Fruit fly (Drosophila melanogaster) whole organism, embryonic: ENCODE measurements around the gene CG34297.

Experiments used
- Ada2b ChIP-seq: fragments of 200-800 bp; sonication (Bioruptor generic); IDR thresholded peaks from 2 replicates; pipeline ENCODE4 v1.3.6; 2022; ENCODE audit warnings: missing biosample characterization, missing genetic modification characterization
- Awh ChIP-seq: fragments of 200-800 bp; sonication (Bioruptor generic); IDR thresholded peaks from 2 replicates; pipeline ENCODE4, ENCODE4 v1.3.6; 2022; ENCODE audit warnings: missing biosample characterization, missing genetic modification characterization
- Bdp1 ChIP-seq: fragments of 200-800 bp; sonication (Bioruptor generic); optimal IDR thresholded peaks from 3 replicates; lab custom pipeline; 2016; ENCODE audit warnings: missing biosample characterization, missing genetic modification characterization
- CG10979 ChIP-seq: fragments of 200-800 bp; sonication (Bioruptor generic); optimal IDR thresholded peaks from 2 replicates; lab custom pipeline; 2018; ENCODE audit warnings: missing biosample characterization, mild to moderate bottlenecking, missing genetic modification characterization, moderate library complexity
- CG11247 ChIP-seq: fragments of 200-800 bp; sonication (Bioruptor generic); IDR thresholded peaks from 2 replicates; pipeline ENCODE4 v1.3.6; 2022; ENCODE audit warnings: missing biosample characterization, missing genetic modification characterization
- CG11398 ChIP-seq: fragments of 200-800 bp; sonication (Bioruptor generic); optimal IDR thresholded peaks from 2 replicates; lab custom pipeline; 2016; ENCODE audit warnings: missing biosample characterization, missing genetic modification characterization
- CG11560 ChIP-seq: fragments of 200-800 bp; sonication (Bioruptor generic); IDR thresholded peaks from 3 replicates; pipeline ENCODE4 v1.3.6; 2022; ENCODE audit warnings: missing biosample characterization, missing genetic modification characterization
- CG1602 ChIP-seq: fragments of 200-800 bp; sonication (Bioruptor generic); optimal IDR thresholded peaks from 3 replicates; lab custom pipeline; 2016; ENCODE audit warnings: missing biosample characterization, missing genetic modification characterization
- CG1647 ChIP-seq: fragments of 200-800 bp; sonication (Bioruptor generic); optimal IDR thresholded peaks from 3 replicates; lab custom pipeline; 2016; ENCODE audit warnings: missing biosample characterization, missing genetic modification characterization
- CG1832 ChIP-seq: fragments of 200-800 bp; sonication (Bioruptor generic); optimal IDR thresholded peaks from 2 replicates; lab custom pipeline; 2017; ENCODE audit warnings: missing biosample characterization, mild to moderate bottlenecking, missing genetic modification characterization, inconsistent platforms
- CG18599 ChIP-seq: fragments of 200-800 bp; sonication (Bioruptor generic); optimal IDR thresholded peaks from 3 replicates; lab custom pipeline; 2017; ENCODE audit warnings: missing biosample characterization, missing genetic modification characterization, mild to moderate bottlenecking, moderate library complexity, missing genetic modification reagents
- CG2875 ChIP-seq: fragments of 200-800 bp; sonication (Bioruptor generic); optimal IDR thresholded peaks from 2 replicates; lab custom pipeline; 2017; ENCODE audit warnings: missing biosample characterization, mild to moderate bottlenecking, missing genetic modification characterization, missing genetic modification reagents
- CG30403 ChIP-seq: fragments of 200-800 bp; sonication (Bioruptor generic); optimal IDR thresholded peaks from 3 replicates; lab custom pipeline; 2016; ENCODE audit warnings: missing biosample characterization, missing genetic modification characterization
- CG30431 ChIP-seq: fragments of 200-800 bp; sonication (Bioruptor generic); optimal IDR thresholded peaks from 2 replicates; lab custom pipeline; 2017; ENCODE audit warnings: missing biosample characterization, missing genetic modification characterization
- CG3407 ChIP-seq: fragments of 200-800 bp; sonication (Bioruptor generic); optimal IDR thresholded peaks from 2 replicates; lab custom pipeline; 2018; ENCODE audit warnings: missing biosample characterization, mild to moderate bottlenecking, missing genetic modification characterization
- CG3847 ChIP-seq: fragments of 200-800 bp; sonication (Bioruptor generic); IDR thresholded peaks from 2 replicates; pipeline ENCODE4 v1.3.6; 2022; ENCODE audit warnings: missing biosample characterization, missing genetic modification characterization
- CG6272 ChIP-seq: fragments of 200-800 bp; sonication (Bioruptor generic); IDR thresholded peaks from 2 replicates; pipeline ENCODE4 v1.3.6; 2022; ENCODE audit warnings: missing biosample characterization, missing genetic modification characterization
- CG6813 ChIP-seq: fragments of 200-800 bp; sonication (Bioruptor generic); optimal IDR thresholded peaks from 2 replicates; lab custom pipeline; 2017; ENCODE audit warnings: missing biosample characterization, missing genetic modification characterization, mild to moderate bottlenecking, moderate library complexity, missing genetic modification reagents
- CG7745 ChIP-seq: fragments of 200-800 bp; sonication (Bioruptor generic); optimal IDR thresholded peaks from 2 replicates; lab custom pipeline; 2018; ENCODE audit warnings: missing biosample characterization, mild to moderate bottlenecking, missing genetic modification characterization, moderate library complexity
- CG8089 ChIP-seq: fragments of 200-800 bp; sonication (Bioruptor generic); optimal IDR thresholded peaks from 3 replicates; lab custom pipeline; 2016; ENCODE audit warnings: missing biosample characterization, missing genetic modification characterization
- CG9437 ChIP-seq: fragments of 200-800 bp; sonication (Bioruptor generic); optimal IDR thresholded peaks from 2 replicates; lab custom pipeline; 2018; ENCODE audit warnings: missing biosample characterization, mild to moderate bottlenecking, missing genetic modification characterization
- CG9609 ChIP-seq: fragments of 200-800 bp; sonication (Bioruptor generic); optimal IDR thresholded peaks from 3 replicates; lab custom pipeline; 2016; ENCODE audit warnings: missing biosample characterization, missing genetic modification characterization
- Dfd ChIP-seq, 2 experiments: fragments of >200 bp; optimal IDR thresholded peaks; 2 replicates each; lab custom pipeline; 2017; ENCODE audit warnings: missing biosample characterization in 2 of 2, missing genetic modification characterization in 2 of 2
- Dp ChIP-seq: fragments of 200-800 bp; sonication (Bioruptor generic); optimal IDR thresholded peaks from 2 replicates; lab custom pipeline; 2018; ENCODE audit warnings: missing biosample characterization, mild to moderate bottlenecking, missing genetic modification characterization, moderate library complexity
- ERR ChIP-seq: fragments of 200-800 bp; sonication (Bioruptor generic); optimal IDR thresholded peaks from 2 replicates; lab custom pipeline; 2016; ENCODE audit warnings: missing biosample characterization, missing genetic modification characterization
- Ets97D ChIP-seq: fragments of 200-800 bp; sonication (Bioruptor generic); optimal IDR thresholded peaks from 3 replicates; lab custom pipeline; 2016; ENCODE audit warnings: missing biosample characterization, missing genetic modification characterization
- Fer3 ChIP-seq: fragments of 200-800 bp; sonication (Bioruptor generic); optimal IDR thresholded peaks from 2 replicates; lab custom pipeline; 2018; ENCODE audit warnings: missing biosample characterization, mild to moderate bottlenecking, missing genetic modification characterization, moderate library complexity
- H15 ChIP-seq: fragments of 200-800 bp; sonication (Bioruptor generic); IDR thresholded peaks from 3 replicates; pipeline ENCODE4 v1.3.6; 2022; ENCODE audit warnings: missing biosample characterization, missing genetic modification characterization
- HLH3B ChIP-seq: fragments of 200-800 bp; sonication (Bioruptor generic); IDR thresholded peaks from 2 replicates; pipeline ENCODE4 v1.3.6; 2022; ENCODE audit warnings: missing biosample characterization, missing genetic modification characterization
- Med ChIP-seq: fragments of 200-800 bp; sonication (Bioruptor generic); peaks from one replicate; lab custom pipeline; 2016; ENCODE audit warnings: missing biosample characterization, missing genetic modification characterization, mild to moderate bottlenecking, inconsistent platforms, moderate library complexity
- Nf-YC ChIP-seq: fragments of 200-800 bp; optimal IDR thresholded peaks from 3 replicates; lab custom pipeline; 2019; ENCODE audit warnings: missing biosample characterization, mild to moderate bottlenecking, missing genetic modification characterization, moderate library complexity
- Sox100B ChIP-seq: fragments of 200-800 bp; sonication (Bioruptor generic); optimal IDR thresholded peaks from 3 replicates; lab custom pipeline; 2018; ENCODE audit warnings: missing biosample characterization, mild to moderate bottlenecking, missing genetic modification characterization
- Ssrp ChIP-seq: fragments of 200-800 bp; sonication (Bioruptor generic); optimal IDR thresholded peaks from 2 replicates; lab custom pipeline; 2018; ENCODE audit warnings: missing biosample characterization, mild to moderate bottlenecking, missing genetic modification characterization, moderate library complexity
- abd-A ChIP-seq: fragments of 200-800 bp; sonication (Bioruptor generic); optimal IDR thresholded peaks from 3 replicates; lab custom pipeline; 2019; ENCODE audit warnings: missing biosample characterization, mild to moderate bottlenecking, missing genetic modification characterization, moderate library complexity
- bab2 ChIP-seq: fragments of 200-800 bp; sonication (Bioruptor generic); optimal IDR thresholded peaks from 2 replicates; lab custom pipeline; 2016; ENCODE audit warnings: missing biosample characterization, missing genetic modification characterization
- chn ChIP-seq: fragments of 200-800 bp; sonication (Bioruptor generic); optimal IDR thresholded peaks from 2 replicates; lab custom pipeline; 2016; ENCODE audit warnings: missing biosample characterization, missing genetic modification characterization
- danr ChIP-seq: fragments of 200-800 bp; sonication (Bioruptor generic); IDR thresholded peaks from 2 replicates; pipeline ENCODE4 v1.3.6; 2022; ENCODE audit warnings: missing biosample characterization, missing genetic modification characterization
- esg ChIP-seq: fragments of 200-800 bp; sonication (Bioruptor generic); conservative IDR thresholded peaks from 2 replicates; pipeline ENCODE4 v1.3.6; 2022; ENCODE audit warnings: missing biosample characterization, missing genetic modification characterization
- grau ChIP-seq: fragments of 200-800 bp; optimal IDR thresholded peaks from 3 replicates; lab custom pipeline; 2019; ENCODE audit warnings: missing biosample characterization, mild to moderate bottlenecking, missing genetic modification characterization, moderate library complexity
- jumu ChIP-seq: fragments of 200-800 bp; sonication (Bioruptor generic); optimal IDR thresholded peaks from 3 replicates; lab custom pipeline; 2016; ENCODE audit warnings: missing biosample characterization, missing genetic modification characterization
- mam ChIP-seq: fragments of 200-800 bp; sonication (Bioruptor generic); optimal IDR thresholded peaks from 3 replicates; lab custom pipeline; 2016; ENCODE audit warnings: missing biosample characterization, missing genetic modification characterization
- pfk ChIP-seq: fragments of 200-800 bp; sonication (Bioruptor generic); optimal IDR thresholded peaks from 2 replicates; lab custom pipeline; 2018; ENCODE audit warnings: missing biosample characterization, mild to moderate bottlenecking, missing genetic modification characterization, moderate library complexity
- psq ChIP-seq: fragments of 200-800 bp; sonication (Bioruptor generic); optimal IDR thresholded peaks from 2 replicates; lab custom pipeline; 2017; ENCODE audit warnings: missing biosample characterization, missing genetic modification characterization
- ranshi ChIP-seq: fragments of 200-800 bp; sonication (Bioruptor generic); IDR thresholded peaks from 2 replicates; pipeline ENCODE4 v1.3.6; 2022; ENCODE audit warnings: missing biosample characterization, missing genetic modification characterization
- shn ChIP-seq: fragments of 200-800 bp; sonication (Bioruptor generic); optimal IDR thresholded peaks from 3 replicates; lab custom pipeline; 2016; ENCODE audit warnings: missing biosample characterization, missing genetic modification characterization
- slbo ChIP-seq: fragments of 200-800 bp; sonication (Bioruptor generic); IDR thresholded peaks from 2 replicates; pipeline ENCODE4 v1.3.6; 2022; ENCODE audit warnings: missing biosample characterization, missing genetic modification characterization
- slp2 ChIP-seq: fragments of 200-800 bp; sonication (Bioruptor generic); optimal IDR thresholded peaks from 2 replicates; lab custom pipeline; 2016; ENCODE audit warnings: missing biosample characterization, missing genetic modification characterization
- tna ChIP-seq: fragments of 200-800 bp; sonication (Bioruptor generic); IDR thresholded peaks from 2 replicates; pipeline ENCODE4 v1.3.6; 2022; ENCODE audit warnings: missing biosample characterization, missing genetic modification characterization; ENCODE audit not compliant: partially characterized antibody
- zen ChIP-seq: fragments of 200-800 bp; sonication (Bioruptor generic); optimal IDR thresholded peaks from 3 replicates; lab custom pipeline; 2018; ENCODE audit warnings: missing biosample characterization, mild to moderate bottlenecking, missing genetic modification characterization, moderate library complexity
- zen2 ChIP-seq: fragments of 200-800 bp; sonication (Bioruptor generic); IDR thresholded peaks from 3 replicates; pipeline ENCODE4 v1.3.6; 2022; ENCODE audit warnings: missing biosample characterization, missing genetic modification characterization; ENCODE audit not compliant: partially characterized antibody
- zfh2 ChIP-seq: fragments of 200-800 bp; sonication (Bioruptor generic); optimal IDR thresholded peaks from 2 replicates; lab custom pipeline; 2016; ENCODE audit warnings: missing biosample characterization, missing genetic modification characterization

CG34297 gene

DNA sequence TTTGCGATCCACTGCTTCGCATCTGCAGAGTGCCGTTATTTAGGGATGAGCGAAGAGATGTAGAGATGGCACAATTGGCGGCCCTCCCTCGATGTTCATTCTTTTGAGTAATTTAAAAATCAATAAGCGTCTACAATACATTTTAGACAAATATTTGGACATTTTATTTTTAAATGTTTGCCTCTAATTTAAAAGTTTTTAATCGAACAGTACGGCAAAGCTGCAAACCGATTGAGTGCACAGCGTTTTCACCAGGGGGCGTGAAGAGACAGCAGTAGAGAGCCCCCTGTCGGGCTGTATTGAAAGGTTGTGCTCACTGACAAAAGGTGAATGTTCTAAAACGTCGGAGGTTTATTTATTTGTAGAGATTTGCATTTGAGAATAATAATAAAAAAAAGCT, 11.6 kb upstream of the CG34297 start, which contains the start of gene bcd (continued):
- TF ChIP-seq Ada2b, result peak; percentile 60
- TF ChIP-seq Fer3 (tag; lab: Kevin White, UChicago), result peak; percentile 66
- TF ChIP-seq Ets97D (GFP tag; lab: Kevin White, UChicago), result peak; percentile 72
- no peak for TF ChIP-seq abd-A (tag; lab: Kevin White, UChicago)
- peak; percentile 27 for TF ChIP-seq CG6813 (GFP tag; lab: Kevin White, UChicago)
- TF ChIP-seq shn, result peak; percentile 80
- TF ChIP-seq CG1832 (GFP tag; lab: Kevin White, UChicago), result no peak
- peak; percentile 58 for TF ChIP-seq CG6272 (GFP tag; lab: Robert Waterston, UW)
- no peak for TF ChIP-seq zen2 (GFP tag; lab: Robert Waterston, UW)
- TF ChIP-seq Sox100B (GFP tag; lab: Kevin White, UChicago), result peak; percentile 43
- peak; percentile 60 for TF ChIP-seq esg (GFP tag; lab: Robert Waterston, UW)
- TF ChIP-seq CG30431, result peak; percentile 69
- TF ChIP-seq CG11247 (GFP tag; lab: Robert Waterston, UW), result peak; percentile 84
- TF ChIP-seq HLH3B (GFP tag; lab: Robert Waterston, UW), result peak; percentile 63
- TF ChIP-seq CG8089 (GFP tag; lab: Kevin White, UChicago), result peak; percentile 84
- TF ChIP-seq CG10979 (tag; lab: Kevin White, UChicago), result peak; percentile 51
- TF ChIP-seq CG30403, result peak; percentile 82
- TF ChIP-seq zen (tag; lab: Kevin White, UChicago), result peak; percentile 97
- TF ChIP-seq grau, result peak; percentile 75
- peak; percentile 81 for TF ChIP-seq Awh
- TF ChIP-seq CG9437 (GFP tag; lab: Kevin White, UChicago), result peak; percentile 23
- peak; percentile 63 for TF ChIP-seq CG18599 (GFP tag; lab: Kevin White, UChicago)
- peak; percentile 45 for TF ChIP-seq Nf-YC
- TF ChIP-seq CG1602 (GFP tag; lab: Kevin White, UChicago), result peak; percentile 81
- TF ChIP-seq CG3407 (GFP tag; lab: Kevin White, UChicago), result peak; percentile 56
- peak; percentile 57 for TF ChIP-seq Ssrp (tag; lab: Kevin White, UChicago)
- TF ChIP-seq bab2, result peak; percentile 78
- TF ChIP-seq CG11398 (GFP tag; lab: Kevin White, UChicago), result peak; percentile 29
- TF ChIP-seq slbo (GFP tag; lab: Robert Waterston, UW), result peak; percentile 89
- peak; percentile 34; the same call in 1 of the 2 replicates for TF ChIP-seq danr (GFP tag; lab: Robert Waterston, UW)
- peak; percentile 48 for TF ChIP-seq psq (GFP tag; lab: Kevin White, UChicago)
- TF ChIP-seq ERR, result peak; percentile 21
- no peak for TF ChIP-seq tna (GFP tag; lab: Robert Waterston, UW)
- peak; percentile 58; the same call in 1 of the 3 replicates for TF ChIP-seq H15 (GFP tag; lab: Robert Waterston, UW)
- peak; percentile 80 for TF ChIP-seq CG9609
- peak; percentile 65 for TF ChIP-seq slp2 (GFP tag; lab: Kevin White, UChicago)
- peak; percentile 73 for TF ChIP-seq ranshi (GFP tag; lab: Robert Waterston, UW)
- peak; percentile 81 for TF ChIP-seq chn (GFP tag; lab: Kevin White, UChicago)
- peak; percentile 71 for TF ChIP-seq Bdp1 (GFP tag; lab: Kevin White, UChicago)
- no peak for TF ChIP-seq Dfd (GFP tag; optimal IDR thresholded peaks at IDR 0.05; lab: Kevin White, UChicago)
- peak; percentile 97 for TF ChIP-seq Med (GFP tag; lab: Kevin White, UChicago)
- TF ChIP-seq zfh2 (GFP tag; lab: Kevin White, UChicago), result peak; percentile 52
- TF ChIP-seq pfk (GFP tag; lab: Kevin White, UChicago), result no peak
- peak; percentile 81 for TF ChIP-seq jumu (GFP tag; lab: Kevin White, UChicago)
- TF ChIP-seq Dp (GFP tag; lab: Kevin White, UChicago), result peak; percentile 72
- peak; percentile 74 for TF ChIP-seq mam (GFP tag; lab: Kevin White, UChicago)
- no peak for TF ChIP-seq CG7745 (tag; lab: Kevin White, UChicago)
- TF ChIP-seq CG11560 (tag; lab: Robert Waterston, UW), result peak; percentile 53; the same call in 2 of the 3 replicates
- TF ChIP-seq CG3847 (GFP tag; lab: Robert Waterston, UW), result peak; percentile 75
- TF ChIP-seq CG2875 (GFP tag; lab: Kevin White, UChicago), result peak; percentile 61
- peak; percentile 65 for TF ChIP-seq CG1647
